Worm (Caenorhabditis elegans) whole organism, L1 larva: ENCODE measurements around the gene F57G12.2.

ENCODE experiments used
- C16A3.4 ChIP-seq: fragments of 150-350 bp; optimal IDR thresholded peaks from 2 replicates; lab custom pipeline; 2014; ENCODE audit warnings: missing biosample characterization, missing genetic modification characterization
- C34B4.2 ChIP-seq: sonication (generic microtip); optimal IDR thresholded peaks from 2 replicates; lab custom pipeline; 2017; ENCODE audit warnings: mild to moderate bottlenecking, missing genetic modification characterization, missing compliant biosample characterization
- Y116A8C.19 ChIP-seq: sonication (generic microtip); optimal IDR thresholded peaks from 2 replicates; lab custom pipeline; 2016; ENCODE audit warnings: missing compliant biosample characterization, missing genetic modification characterization, borderline replicate concordance
- alr-1 ChIP-seq: fragments of 200-800 bp; sonication (Bioruptor generic); optimal IDR thresholded peaks from 2 replicates; lab custom pipeline; 2018; ENCODE audit warnings: borderline replicate concordance, mild to moderate bottlenecking, missing genetic modification characterization, missing compliant biosample characterization
- aly-2 ChIP-seq: fragments of 150-350 bp; optimal IDR thresholded peaks from 2 replicates; lab custom pipeline; 2014; ENCODE audit warnings: missing biosample characterization, missing genetic modification characterization
- blmp-1 ChIP-seq: fragments of 150-350 bp; optimal IDR thresholded peaks from 2 replicates; lab custom pipeline; 2014; ENCODE audit warnings: missing biosample characterization, missing genetic modification characterization
- ceh-82 ChIP-seq, 3 experiments: fragments of 150-350 bp in 1 of 3; sonication (generic microtip) in 2 of 3; optimal IDR thresholded peaks; 2 replicates each; lab custom pipeline; 2014 to 2017; ENCODE audit warnings: missing biosample characterization in 3 of 3, missing genetic modification characterization in 3 of 3
- ceh-88 ChIP-seq: fragments of 200-800 bp; sonication (Bioruptor generic); IDR thresholded peaks from 2 replicates; pipeline ENCODE4 v1.3.6; 2022; ENCODE audit warnings: missing genetic modification characterization, missing compliant biosample characterization
- ces-1 ChIP-seq: fragments of 150-350 bp; optimal IDR thresholded peaks from 2 replicates; lab custom pipeline; 2014; ENCODE audit warnings: missing biosample characterization, missing genetic modification reagents, missing genetic modification characterization
- dpl-1 ChIP-seq, 3 experiments: fragments of 150-350 bp in 2 of 3; sonication (generic microtip) in 1 of 3; optimal IDR thresholded peaks; 2 replicates each; lab custom pipeline; 2014 to 2017; ENCODE audit warnings: missing biosample characterization in 3 of 3, missing genetic modification characterization in 3 of 3, missing genetic modification reagents in 3 of 3
- dsc-1 ChIP-seq: sonication (generic microtip); optimal IDR thresholded peaks from 2 replicates; lab custom pipeline; 2016; ENCODE audit warnings: mild to moderate bottlenecking, missing genetic modification characterization, missing compliant biosample characterization
- efl-1 ChIP-seq, 4 experiments: fragments of 150-350 bp; optimal IDR thresholded peaks in 3 of 4; peaks in 1 of 4; 1 replicate in 1 of 4; 2 replicates in 3 of 4; lab custom pipeline; 2014; ENCODE audit warnings: missing biosample characterization in 2 of 4, missing genetic modification characterization in 2 of 4, missing genetic modification reagents in 2 of 4
- egl-13 ChIP-seq: sonication (generic microtip); optimal IDR thresholded peaks from 2 replicates; lab custom pipeline; 2016; ENCODE audit warnings: missing genotype, missing genetic modification reagents, missing genetic modification characterization, missing compliant biosample characterization
- egl-27 ChIP-seq, 2 experiments: fragments of 150-350 bp in 1 of 2; sonication (generic microtip); optimal IDR thresholded peaks; 3 replicates each; lab custom pipeline; 2017 to 2018; ENCODE audit warnings: missing biosample characterization in 2 of 2, missing genetic modification characterization in 2 of 2, missing genetic modification reagents in 2 of 2
- elt-2 ChIP-seq: sonication (generic microtip); optimal IDR thresholded peaks from 2 replicates; lab custom pipeline; 2016; ENCODE audit warnings: missing genetic modification characterization, mild to moderate bottlenecking, inconsistent platforms, missing compliant biosample characterization, missing genetic modification reagents
- elt-3 ChIP-seq, 6 experiments: fragments of 150-350 bp in 1 of 6; sonication (generic microtip); optimal IDR thresholded peaks; 2 replicates each; lab custom pipeline; 2017 to 2018; ENCODE audit warnings: missing biosample characterization in 6 of 6, missing genetic modification characterization in 6 of 6, inconsistent platforms in 1 of 6
- fkh-4 ChIP-seq: sonication (generic microtip); optimal IDR thresholded peaks from 2 replicates; lab custom pipeline; 2016; ENCODE audit warnings: missing compliant biosample characterization, missing genetic modification characterization, borderline replicate concordance
- grh-1 ChIP-seq: fragments of 200-800 bp; sonication (Bioruptor generic); IDR thresholded peaks from 2 replicates; pipeline ENCODE4 v1.3.6; 2022; ENCODE audit warnings: missing genetic modification reagents, missing genetic modification characterization, missing compliant biosample characterization
- hlh-17 ChIP-seq: fragments of 200-800 bp; sonication (Bioruptor generic); optimal IDR thresholded peaks from 2 replicates; lab custom pipeline; 2018; ENCODE audit warnings: missing genetic modification characterization, mild to moderate bottlenecking, missing compliant biosample characterization, moderate library complexity, borderline replicate concordance
- hlh-4 ChIP-seq: sonication (generic microtip); optimal IDR thresholded peaks from 2 replicates; lab custom pipeline; 2016; ENCODE audit warnings: mild to moderate bottlenecking, missing genetic modification characterization, missing compliant biosample characterization
- hpl-2 ChIP-seq: fragments of 150-350 bp; optimal IDR thresholded peaks from 2 replicates; lab custom pipeline; 2014; ENCODE audit warnings: missing biosample characterization, missing genetic modification reagents, missing genetic modification characterization
- irx-1 ChIP-seq: sonication (generic microtip); optimal IDR thresholded peaks from 2 replicates; lab custom pipeline; 2016; ENCODE audit warnings: missing genetic modification characterization, missing compliant biosample characterization
- jun-1 ChIP-seq: fragments of 150-350 bp; optimal IDR thresholded peaks from 2 replicates; lab custom pipeline; 2014; ENCODE audit warnings: missing biosample characterization, missing genetic modification reagents, missing genetic modification characterization
- lin-13 ChIP-seq: fragments of 150-350 bp; optimal IDR thresholded peaks from 2 replicates; lab custom pipeline; 2014; ENCODE audit warnings: missing biosample characterization, missing genetic modification reagents, missing genetic modification characterization
- lin-14 ChIP-seq: fragments of 200-800 bp; sonication (Bioruptor generic); optimal IDR thresholded peaks from 2 replicates; lab custom pipeline; 2018; ENCODE audit warnings: mild to moderate bottlenecking, missing genetic modification characterization, moderate library complexity, missing compliant biosample characterization
- lin-15B ChIP-seq: fragments of 150-350 bp; sonication (generic microtip); optimal IDR thresholded peaks from 3 replicates; lab custom pipeline; 2014; ENCODE audit warnings: missing biosample characterization, missing genetic modification characterization
- lin-39 ChIP-seq: fragments of 150-350 bp; optimal IDR thresholded peaks from 2 replicates; lab custom pipeline; 2014; ENCODE audit warnings: missing biosample characterization, missing genetic modification reagents, missing genetic modification characterization
- lir-3 ChIP-seq: sonication (generic microtip); optimal IDR thresholded peaks from 2 replicates; lab custom pipeline; 2016; ENCODE audit warnings: mild to moderate bottlenecking, missing genetic modification characterization, moderate library complexity, missing compliant biosample characterization; ENCODE audit not compliant: poor library complexity
- mef-2 ChIP-seq: fragments of 150-350 bp; optimal IDR thresholded peaks from 2 replicates; lab custom pipeline; 2014; ENCODE audit warnings: missing biosample characterization, missing genetic modification characterization
- mep-1 ChIP-seq: fragments of 150-350 bp; optimal IDR thresholded peaks from 2 replicates; lab custom pipeline; 2014; ENCODE audit warnings: missing biosample characterization, missing genetic modification characterization
- nhr-19 ChIP-seq: fragments of 200-800 bp; sonication (Bioruptor generic); conservative IDR thresholded peaks from 2 replicates; pipeline ENCODE4 v1.3.6; 2022; ENCODE audit warnings: missing genetic modification characterization, missing compliant biosample characterization
- nhr-237 ChIP-seq: fragments of 150-350 bp; optimal IDR thresholded peaks from 2 replicates; lab custom pipeline; 2014; ENCODE audit warnings: missing biosample characterization, missing genetic modification characterization
- nhr-28 ChIP-seq: fragments of 150-350 bp; optimal IDR thresholded peaks from 2 replicates; lab custom pipeline; 2014; ENCODE audit warnings: missing biosample characterization, missing genetic modification characterization
- nhr-47 ChIP-seq: sonication (generic microtip); optimal IDR thresholded peaks from 2 replicates; lab custom pipeline; 2016; ENCODE audit warnings: mild to moderate bottlenecking, missing genetic modification characterization, moderate library complexity, missing compliant biosample characterization
- nhr-77 ChIP-seq: fragments of 150-350 bp; optimal IDR thresholded peaks from 2 replicates; lab custom pipeline; 2014; ENCODE audit warnings: missing biosample characterization, missing genetic modification characterization
- nhr-84 ChIP-seq: sonication (generic microtip); optimal IDR thresholded peaks from 2 replicates; lab custom pipeline; 2017; ENCODE audit warnings: missing biosample characterization, missing genetic modification characterization
- nhr-85 ChIP-seq: sonication (generic microtip); peaks from one replicate; lab custom pipeline; 2016; ENCODE audit warnings: missing genetic modification characterization, inconsistent platforms, missing compliant biosample characterization
- nhr-90 ChIP-seq: sonication (generic microtip); optimal IDR thresholded peaks from 2 replicates; lab custom pipeline; 2016; ENCODE audit warnings: mild to moderate bottlenecking, missing genetic modification characterization, missing compliant biosample characterization; ENCODE audit not compliant: poor library complexity
- pag-3 ChIP-seq: sonication (generic microtip); optimal IDR thresholded peaks from 2 replicates; lab custom pipeline; 2017; ENCODE audit warnings: missing genetic modification characterization, mild to moderate bottlenecking, missing compliant biosample characterization, antibody characterized with exemption, borderline replicate concordance; ENCODE audit not compliant: insufficient read depth
- pax-3 ChIP-seq: fragments of 200-800 bp; sonication (Bioruptor generic); optimal IDR thresholded peaks from 2 replicates; lab custom pipeline; 2018; ENCODE audit warnings: mild to moderate bottlenecking, missing genetic modification characterization, moderate library complexity, missing compliant biosample characterization
- rnt-1 ChIP-seq: sonication (generic microtip); optimal IDR thresholded peaks from 2 replicates; lab custom pipeline; 2016; ENCODE audit warnings: mild to moderate bottlenecking, missing genetic modification characterization, moderate library complexity, missing compliant biosample characterization
- skn-1 ChIP-seq: fragments of 150-350 bp; optimal IDR thresholded peaks from 2 replicates; lab custom pipeline; 2014; ENCODE audit warnings: missing biosample characterization, missing genetic modification characterization
- swsn-7 ChIP-seq: sonication (generic microtip); optimal IDR thresholded peaks from 2 replicates; lab custom pipeline; 2016; ENCODE audit warnings: missing genetic modification characterization, missing compliant biosample characterization
- unc-130 ChIP-seq: fragments of 150-350 bp; optimal IDR thresholded peaks from 2 replicates; lab custom pipeline; 2017; ENCODE audit warnings: missing biosample characterization, missing genetic modification characterization, inconsistent platforms
- unc-30 ChIP-seq: sonication (generic microtip); optimal IDR thresholded peaks from 2 replicates; lab custom pipeline; 2017; ENCODE audit warnings: missing biosample characterization, missing genetic modification characterization
- unc-62 ChIP-seq: fragments of 150-350 bp; optimal IDR thresholded peaks from 2 replicates; lab custom pipeline; 2014; ENCODE audit warnings: missing biosample characterization, missing genetic modification reagents, missing genetic modification characterization
- unc-86 ChIP-seq: sonication (generic microtip); optimal IDR thresholded peaks from 2 replicates; lab custom pipeline; 2016; ENCODE audit warnings: missing genetic modification characterization, missing compliant biosample characterization
- vab-15 ChIP-seq: sonication (generic microtip); optimal IDR thresholded peaks from 2 replicates; lab custom pipeline; 2017; ENCODE audit warnings: missing genotype, mild to moderate bottlenecking, missing genetic modification characterization, missing compliant biosample characterization

F57G12.2 gene

DNA sequence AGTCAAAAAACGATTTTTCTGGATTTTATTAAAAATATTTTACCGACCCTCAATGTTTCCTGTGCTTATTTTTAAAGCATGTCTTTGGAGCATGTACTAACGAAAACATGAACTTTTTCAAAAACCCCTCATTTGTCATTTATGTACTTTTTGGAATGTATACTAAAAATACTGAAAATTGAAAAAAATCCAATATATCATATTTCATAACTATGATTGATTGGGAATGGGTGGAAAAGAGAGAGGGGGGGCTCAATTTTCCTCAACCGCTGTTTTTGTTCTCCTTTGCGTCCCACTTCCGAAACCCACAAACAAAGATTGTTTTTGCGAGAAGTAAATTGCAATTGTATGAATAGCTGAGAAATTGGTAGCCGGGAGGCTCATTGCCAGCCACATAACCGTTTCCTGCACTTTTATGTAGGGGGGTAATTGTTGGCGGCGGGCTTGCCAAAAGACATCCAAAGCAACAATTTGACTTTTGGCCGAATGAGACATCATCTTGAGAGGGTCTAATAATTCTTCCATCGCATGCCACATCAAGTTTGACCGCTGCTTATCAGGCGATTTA is 20.0 kb upstream of the F57G12.2 start:
- TF ChIP-seq swsn-7 (tag; lab: Kevin White, UChicago), result no peak
- TF ChIP-seq nhr-77, result no peak
- TF ChIP-seq ceh-82 (tag; optimal IDR thresholded peaks at IDR 0.05; lab: Kevin White, UChicago), result no peak
- TF ChIP-seq blmp-1, result peak; percentile 4
- no peak for TF ChIP-seq efl-1 (optimal IDR thresholded peaks at IDR 0.05; lab: Kevin White, UChicago)
- TF ChIP-seq efl-1 (GFP tag; optimal IDR thresholded peaks at IDR 0.05 in 1 of 2; lab: Kevin White, UChicago), result peak in 1 of 2 experiments; percentile 56
- TF ChIP-seq nhr-47 (tag; lab: Kevin White, UChicago), result no peak
- TF ChIP-seq lin-14 (GFP tag; lab: Kevin White, UChicago), result no peak

DNA sequence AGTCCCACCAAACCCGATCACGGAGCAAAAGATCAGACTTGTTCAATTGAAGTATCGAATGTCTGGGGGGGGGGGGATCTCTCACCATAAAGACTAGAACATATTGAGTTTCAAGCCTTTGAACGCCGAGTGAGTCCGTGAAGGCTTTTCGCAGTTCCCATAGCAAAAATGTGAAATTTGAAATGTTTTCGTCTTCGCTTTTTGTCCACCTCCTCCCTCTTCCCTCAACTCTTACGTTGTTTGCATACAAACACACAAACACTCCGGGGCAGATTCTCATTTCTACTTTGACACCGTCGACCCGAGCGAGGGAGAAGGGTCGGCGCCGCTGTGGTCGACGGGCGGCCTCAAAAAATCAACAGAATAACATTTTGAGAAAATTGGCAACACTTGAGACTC is 19.2 kb upstream of the F57G12.2 start:
- no peak for TF ChIP-seq hpl-2 (GFP tag; lab: Kevin White, UChicago)
- TF ChIP-seq unc-62 (GFP tag; lab: Kevin White, UChicago), result no peak
- TF ChIP-seq hlh-17 (GFP tag; lab: Kevin White, UChicago), result no peak
- peak; percentile 1 for TF ChIP-seq swsn-7 (tag; lab: Kevin White, UChicago)
- no peak for TF ChIP-seq aly-2 (tag; lab: Kevin White, UChicago)
- TF ChIP-seq hlh-4 (tag; lab: Kevin White, UChicago), result no peak
- TF ChIP-seq nhr-47 (tag; lab: Kevin White, UChicago), result no peak
- TF ChIP-seq fkh-4 (tag; lab: Kevin White, UChicago), result no peak
- no peak for TF ChIP-seq nhr-28 (tag; lab: Kevin White, UChicago)
- no peak for TF ChIP-seq lir-3 (tag; lab: Kevin White, UChicago)
- TF ChIP-seq nhr-90 (tag; lab: Kevin White, UChicago), result no peak
- TF ChIP-seq vab-15 (tag; lab: Kevin White, UChicago), result no peak
- no peak for TF ChIP-seq irx-1
- TF ChIP-seq dpl-1 (GFP tag; optimal IDR thresholded peaks at IDR 0.05; lab: Kevin White, UChicago), result no peak
- TF ChIP-seq efl-1 (optimal IDR thresholded peaks at IDR 0.05; lab: Kevin White, UChicago), result no peak
- peak in 1 of 2 experiments; percentile 35 for TF ChIP-seq efl-1 (GFP tag; optimal IDR thresholded peaks at IDR 0.05 in 1 of 2; lab: Kevin White, UChicago)
- TF ChIP-seq nhr-19 (GFP tag; lab: Robert Waterston, UW), result peak; percentile 19; the same call in 1 of the 2 replicates
- TF ChIP-seq unc-30 (tag; lab: Kevin White, UChicago), result no peak
- no peak for TF ChIP-seq nhr-84
- TF ChIP-seq alr-1 (tag; lab: Kevin White, UChicago), result no peak
- TF ChIP-seq lin-13 (GFP tag; lab: Kevin White, UChicago), result no peak
- no peak for TF ChIP-seq rnt-1
- no peak for TF ChIP-seq egl-13
- peak in 1 of 2 experiments; percentile 26 for TF ChIP-seq egl-27 (tag; optimal IDR thresholded peaks at IDR 0.05; lab: Kevin White, UChicago)
- TF ChIP-seq elt-3 (tag; optimal IDR thresholded peaks at IDR 0.05; lab: Kevin White, UChicago), result no peak
- TF ChIP-seq pax-3 (tag; lab: Kevin White, UChicago), result no peak
- no peak for TF ChIP-seq unc-86 (tag; lab: Kevin White, UChicago)
- no peak for TF ChIP-seq C34B4.2 (tag; lab: Kevin White, UChicago)
- no peak for TF ChIP-seq lin-39 (tag; lab: Kevin White, UChicago)
- peak; percentile 7 for TF ChIP-seq nhr-77
- TF ChIP-seq mef-2 (tag; lab: Kevin White, UChicago), result no peak
- no peak for TF ChIP-seq mep-1
- no peak for TF ChIP-seq elt-2 (tag; lab: Kevin White, UChicago)
- TF ChIP-seq unc-130 (tag; lab: Kevin White, UChicago), result peak; percentile 16
- TF ChIP-seq nhr-237 (tag; lab: Kevin White, UChicago), result no peak
- no peak for TF ChIP-seq lin-15B (tag; lab: Kevin White, UChicago)
- peak; percentile 54 for TF ChIP-seq grh-1
- 0 out of 2 replicates have a peak, but pooled peaks have one; percentile 31 for TF ChIP-seq ceh-88 (GFP tag; lab: Robert Waterston, UW)
- no peak for TF ChIP-seq dsc-1 (tag; lab: Kevin White, UChicago)
- peak; percentile 55 for TF ChIP-seq nhr-85 (tag; lab: Kevin White, UChicago)
- no peak for TF ChIP-seq Y116A8C.19 (tag; lab: Kevin White, UChicago)
- no peak for TF ChIP-seq pag-3
- no peak for TF ChIP-seq C16A3.4 (tag; lab: Kevin White, UChicago)
- no peak for TF ChIP-seq jun-1 (tag; lab: Kevin White, UChicago)
- no peak for TF ChIP-seq ceh-82 (tag; optimal IDR thresholded peaks at IDR 0.05; lab: Kevin White, UChicago)
- no peak for TF ChIP-seq ces-1 (GFP tag; lab: Kevin White, UChicago)
- TF ChIP-seq skn-1 (tag; lab: Kevin White, UChicago), result no peak
